Worm (Caenorhabditis elegans) whole organism, late embryonic: ENCODE measurements around the gene rpl-11.1.
"Not testable (repeated sequence)": the region's sequence is repeated elsewhere in the genome, so short reads cannot be mapped to it uniquely, and the experiment has no call there.

Source experiments
- ama-1 ChIP-seq: fragments of 150-350 bp; optimal IDR thresholded peaks from 2 replicates; lab custom pipeline; 2014
- ceh-14 ChIP-seq: sonication (generic microtip); optimal IDR thresholded peaks from 2 replicates; lab custom pipeline; 2016; ENCODE audit warnings: missing genotype, missing genetic modification characterization, missing compliant biosample characterization
- ceh-34 ChIP-seq: sonication (generic microtip); optimal IDR thresholded peaks from 2 replicates; lab custom pipeline; 2016; ENCODE audit warnings: mild to moderate bottlenecking, missing genetic modification characterization, missing compliant biosample characterization
- ceh-6 ChIP-seq: fragments of 200-800 bp; sonication (Bioruptor generic); optimal IDR thresholded peaks from 2 replicates; lab custom pipeline; 2018; ENCODE audit warnings: mild to moderate bottlenecking, missing genetic modification characterization, missing compliant biosample characterization
- elt-2 ChIP-seq: sonication (generic microtip); optimal IDR thresholded peaks from 2 replicates; lab custom pipeline; 2016; ENCODE audit warnings: missing genetic modification reagents, missing genetic modification characterization, missing compliant biosample characterization
- elt-4 ChIP-seq: sonication (generic microtip); optimal IDR thresholded peaks from 2 replicates; lab custom pipeline; 2016; ENCODE audit warnings: missing genetic modification characterization, missing compliant biosample characterization
- fkh-10 ChIP-seq: fragments of 150-350 bp; optimal IDR thresholded peaks from 2 replicates; lab custom pipeline; 2014; ENCODE audit warnings: missing biosample characterization, missing genetic modification reagents, missing genetic modification characterization
- fkh-6 ChIP-seq: sonication (generic microtip); optimal IDR thresholded peaks from 2 replicates; lab custom pipeline; 2016; ENCODE audit warnings: missing genetic modification characterization, missing compliant biosample characterization
- hlh-6 ChIP-seq: sonication (generic microtip); optimal IDR thresholded peaks from 2 replicates; lab custom pipeline; 2016; ENCODE audit warnings: missing genotype, missing genetic modification characterization, missing compliant biosample characterization
- mec-3 ChIP-seq: sonication (generic microtip); optimal IDR thresholded peaks from 2 replicates; lab custom pipeline; 2016; ENCODE audit warnings: borderline replicate concordance, missing genetic modification characterization, missing compliant biosample characterization
- nhr-232 ChIP-seq: sonication (generic microtip); optimal IDR thresholded peaks from 2 replicates; lab custom pipeline; 2016; ENCODE audit warnings: missing genetic modification characterization, missing compliant biosample characterization
- pag-3 ChIP-seq: sonication (generic microtip); optimal IDR thresholded peaks from 2 replicates; lab custom pipeline; 2016; ENCODE audit warnings: missing compliant biosample characterization, missing genetic modification characterization, borderline replicate concordance
- ref-2 ChIP-seq: sonication (generic microtip); optimal IDR thresholded peaks from 2 replicates; lab custom pipeline; 2016; ENCODE audit warnings: missing genetic modification characterization, missing compliant biosample characterization
- rnt-1 ChIP-seq: sonication (generic microtip); optimal IDR thresholded peaks from 2 replicates; lab custom pipeline; 2016; ENCODE audit warnings: missing genetic modification characterization, missing compliant biosample characterization

ce11 chrV:3562824-3563223, 23.0 kb downstream of the rpl-11.1 start, which contains the start of gene T24A6.16:
- not testable (repeated sequence) for TF ChIP-seq ama-1 (lab: Kevin White, UChicago); mec-3 (tag; lab: Kevin White, UChicago); elt-2 (tag; lab: Kevin White, UChicago); rnt-1; fkh-10; hlh-6 (tag; lab: Kevin White, UChicago); ceh-14 (tag; lab: Kevin White, UChicago); pag-3 (tag; lab: Kevin White, UChicago); ceh-34 (tag; lab: Kevin White, UChicago); ceh-6 (GFP tag; lab: Kevin White, UChicago); nhr-232; ref-2 (tag; lab: Kevin White, UChicago); elt-4 (tag; lab: Kevin White, UChicago); fkh-6 (tag; lab: Kevin White, UChicago)
